Worm (Caenorhabditis elegans): ENCODE results near the gene ZK662.6.

Gene ZK662.6

ce11 chrX:15768532-15768931 is 50.1 kb downstream of the ZK662.6 start:
- TF ChIP-seq lin-35 (GFP tag; optimal IDR thresholded peaks at IDR 0.05) (no peak), snpc-4 (GFP tag; optimal IDR thresholded peaks at IDR 0.05) (no peak), snpc-4 (tag; optimal IDR thresholded peaks at IDR 0.05) (peak in 2 of 4 experiments; percentile 54 to 79)

Data from whole organism, young adult.